Fruit fly (Drosophila melanogaster) whole organism, embryonic: ENCODE measurements around the gene CG3634.

ENCODE experiments used
- Abd-B ChIP-seq: fragments of 200-800 bp; sonication (Bioruptor generic); optimal IDR thresholded peaks from 2 replicates; lab custom pipeline; 2018; ENCODE audit warnings: missing biosample characterization, mild to moderate bottlenecking, missing genetic modification characterization, moderate library complexity
- BtbVII ChIP-seq: fragments of 200-800 bp; sonication (Bioruptor generic); optimal IDR thresholded peaks from 3 replicates; lab custom pipeline; 2017; ENCODE audit warnings: missing biosample characterization, mild to moderate bottlenecking, missing genetic modification characterization
- CG10209 ChIP-seq: fragments of 200-800 bp; sonication (Bioruptor generic); optimal IDR thresholded peaks from 3 replicates; lab custom pipeline; 2017; ENCODE audit warnings: missing biosample characterization, mild to moderate bottlenecking, missing genetic modification characterization, missing genetic modification reagents
- CG10366 ChIP-seq: fragments of 200-800 bp; sonication (Bioruptor generic); IDR thresholded peaks from 2 replicates; pipeline ENCODE4 v1.3.6; 2022; ENCODE audit warnings: missing biosample characterization, missing genetic modification characterization
- CG10431 ChIP-seq: fragments of 200-800 bp; sonication (Bioruptor generic); optimal IDR thresholded peaks from 3 replicates; lab custom pipeline; 2018; ENCODE audit warnings: missing biosample characterization, mild to moderate bottlenecking, missing genetic modification characterization
- CG11398 ChIP-seq: fragments of 200-800 bp; sonication (Bioruptor generic); optimal IDR thresholded peaks from 2 replicates; lab custom pipeline; 2016; ENCODE audit warnings: missing biosample characterization, missing genetic modification characterization
- CG12659 ChIP-seq: fragments of 200-800 bp; sonication (Bioruptor generic); optimal IDR thresholded peaks from 3 replicates; lab custom pipeline; 2017; ENCODE audit warnings: mild to moderate bottlenecking, missing biosample characterization, missing genetic modification reagents, missing genetic modification characterization
- CG13624 ChIP-seq: fragments of 200-800 bp; sonication (Bioruptor generic); optimal IDR thresholded peaks from 2 replicates; lab custom pipeline; 2016; ENCODE audit warnings: missing biosample characterization, missing genetic modification characterization
- CG15073 ChIP-seq: fragments of 200-800 bp; sonication (Bioruptor generic); optimal IDR thresholded peaks from 2 replicates; lab custom pipeline; 2016; ENCODE audit warnings: missing biosample characterization, missing genetic modification characterization
- CG1647 ChIP-seq: fragments of 200-800 bp; sonication (Bioruptor generic); optimal IDR thresholded peaks from 3 replicates; lab custom pipeline; 2016; ENCODE audit warnings: missing biosample characterization, missing genetic modification characterization
- CG17328 ChIP-seq: fragments of 200-800 bp; sonication (Bioruptor generic); IDR thresholded peaks from 2 replicates; pipeline ENCODE4 v1.3.6; 2022; ENCODE audit warnings: missing biosample characterization, missing genetic modification characterization
- CG3065 ChIP-seq: fragments of 200-800 bp; sonication (Bioruptor generic); optimal IDR thresholded peaks from 2 replicates; lab custom pipeline; 2016; ENCODE audit warnings: missing biosample characterization, missing genetic modification characterization
- CG34224 ChIP-seq: fragments of 200-800 bp; sonication (Bioruptor generic); IDR thresholded peaks from 3 replicates; pipeline ENCODE4 v1.3.6; 2022; ENCODE audit warnings: missing biosample characterization, missing genetic modification characterization; ENCODE audit not compliant: partially characterized antibody
- CG34376 ChIP-seq: fragments of 200-800 bp; sonication (Bioruptor generic); optimal IDR thresholded peaks from 2 replicates; lab custom pipeline; 2018; ENCODE audit warnings: missing biosample characterization, mild to moderate bottlenecking, missing genetic modification characterization
- CG7786 ChIP-seq: fragments of 200-800 bp; sonication (Bioruptor generic); optimal IDR thresholded peaks from 2 replicates; lab custom pipeline; 2016; ENCODE audit warnings: missing biosample characterization, missing genetic modification characterization
- CG8359 ChIP-seq: fragments of 200-800 bp; sonication (Bioruptor generic); optimal IDR thresholded peaks from 2 replicates; lab custom pipeline; 2017; ENCODE audit warnings: missing biosample characterization, mild to moderate bottlenecking, missing genetic modification characterization, borderline replicate concordance
- CG9817 ChIP-seq: fragments of 200-800 bp; sonication (Bioruptor generic); optimal IDR thresholded peaks from 2 replicates; lab custom pipeline; 2018; ENCODE audit warnings: missing biosample characterization, mild to moderate bottlenecking, missing genetic modification characterization, moderate library complexity
- CoRest ChIP-seq: fragments of 200-800 bp; sonication (Bioruptor generic); optimal IDR thresholded peaks from 3 replicates; lab custom pipeline; 2018; ENCODE audit warnings: missing biosample characterization, mild to moderate bottlenecking, missing genetic modification characterization, moderate library complexity
- Deaf1 ChIP-seq: fragments of 200-800 bp; optimal IDR thresholded peaks from 3 replicates; lab custom pipeline; 2019; ENCODE audit warnings: missing biosample characterization, mild to moderate bottlenecking, missing genetic modification characterization, moderate library complexity
- Myb ChIP-seq: fragments of 200-800 bp; sonication (Bioruptor generic); optimal IDR thresholded peaks from 2 replicates; lab custom pipeline; 2016; ENCODE audit warnings: missing biosample characterization, missing genetic modification characterization
- Scr ChIP-seq: fragments of 200-800 bp; sonication (Bioruptor generic); IDR thresholded peaks from 2 replicates; pipeline ENCODE4 v1.3.6; 2022; ENCODE audit warnings: missing biosample characterization, missing genetic modification characterization; ENCODE audit not compliant: partially characterized antibody
- Side ChIP-seq: fragments of 200-800 bp; sonication (Bioruptor generic); optimal IDR thresholded peaks from 2 replicates; lab custom pipeline; 2016; ENCODE audit warnings: missing biosample characterization, missing genetic modification characterization
- Sox102F ChIP-seq: fragments of 200-800 bp; sonication (Bioruptor generic); optimal IDR thresholded peaks from 2 replicates; lab custom pipeline; 2018; ENCODE audit warnings: missing biosample characterization, mild to moderate bottlenecking, missing genetic modification characterization, moderate library complexity
- Sry-δ ChIP-seq: fragments of 200-800 bp; sonication (Bioruptor generic); optimal IDR thresholded peaks from 2 replicates; lab custom pipeline; 2016; ENCODE audit warnings: missing biosample characterization, missing genetic modification characterization
- TFAM ChIP-seq: fragments of 200-800 bp; sonication (Bioruptor generic); optimal IDR thresholded peaks from 2 replicates; lab custom pipeline; 2017; ENCODE audit warnings: missing biosample characterization, missing genetic modification characterization, inconsistent platforms
- bab2 ChIP-seq: fragments of 200-800 bp; sonication (Bioruptor generic); optimal IDR thresholded peaks from 2 replicates; lab custom pipeline; 2016; ENCODE audit warnings: missing biosample characterization, missing genetic modification characterization
- cad ChIP-seq: fragments of >200 bp; optimal IDR thresholded peaks from 2 replicates; lab custom pipeline; 2017; ENCODE audit warnings: missing biosample characterization, missing genetic modification characterization
- dimm ChIP-seq: fragments of 200-800 bp; sonication (Bioruptor generic); IDR thresholded peaks from 2 replicates; pipeline ENCODE4 v1.3.6; 2022; ENCODE audit warnings: missing biosample characterization, missing genetic modification characterization
- emc ChIP-seq: fragments of 200-800 bp; sonication (Bioruptor generic); optimal IDR thresholded peaks from 2 replicates; lab custom pipeline; 2016; ENCODE audit warnings: missing biosample characterization, missing genetic modification characterization
- eve ChIP-seq, 2 experiments: fragments of >200 bp; optimal IDR thresholded peaks; 2 replicates each; lab custom pipeline; 2017; ENCODE audit warnings: missing biosample characterization in 2 of 2, missing genetic modification characterization in 2 of 2
- fd3F ChIP-seq: fragments of 200-800 bp; sonication (Bioruptor generic); optimal IDR thresholded peaks from 2 replicates; lab custom pipeline; 2018; ENCODE audit warnings: missing biosample characterization, mild to moderate bottlenecking, missing genetic modification characterization, moderate library complexity
- fu2 ChIP-seq: fragments of 200-800 bp; sonication (Bioruptor generic); optimal IDR thresholded peaks from 2 replicates; lab custom pipeline; 2016; ENCODE audit warnings: missing biosample characterization, missing genetic modification characterization
- gro ChIP-seq: fragments of 200-800 bp; sonication (Bioruptor generic); optimal IDR thresholded peaks from 2 replicates; lab custom pipeline; 2016; ENCODE audit warnings: missing biosample characterization, missing genetic modification characterization
- h ChIP-seq: fragments of >200 bp; optimal IDR thresholded peaks from 2 replicates; lab custom pipeline; 2017
- klu ChIP-seq: fragments of 200-800 bp; sonication (Bioruptor generic); IDR thresholded peaks from 2 replicates; pipeline ENCODE4 v1.3.6; 2022; ENCODE audit warnings: missing biosample characterization, missing genetic modification characterization
- nau ChIP-seq: fragments of 200-800 bp; sonication (Bioruptor generic); optimal IDR thresholded peaks from 3 replicates; lab custom pipeline; 2017; ENCODE audit warnings: missing biosample characterization, mild to moderate bottlenecking, missing genetic modification characterization, missing genetic modification reagents
- pb ChIP-seq: fragments of 200-800 bp; sonication (Bioruptor generic); optimal IDR thresholded peaks from 3 replicates; lab custom pipeline; 2016; ENCODE audit warnings: missing biosample characterization, missing genetic modification characterization
- pho ChIP-seq: fragments of 200-800 bp; sonication (Bioruptor generic); optimal IDR thresholded peaks from 2 replicates; lab custom pipeline; 2016; ENCODE audit warnings: missing biosample characterization, missing genetic modification characterization
- row ChIP-seq: fragments of 200-800 bp; sonication (Bioruptor generic); IDR thresholded peaks from 3 replicates; pipeline ENCODE4 v1.3.6; 2022; ENCODE audit warnings: missing biosample characterization, missing genetic modification characterization
- run ChIP-seq: fragments of 200-800 bp; sonication (Bioruptor generic); optimal IDR thresholded peaks from 3 replicates; lab custom pipeline; 2018; ENCODE audit warnings: missing biosample characterization, mild to moderate bottlenecking, missing genetic modification characterization
- sens ChIP-seq: fragments of 200-800 bp; sonication (Bioruptor generic); peaks from one replicate; lab custom pipeline; 2016; ENCODE audit warnings: missing biosample characterization, missing genetic modification characterization
- sna ChIP-seq: fragments of 200-800 bp; sonication (Bioruptor generic); IDR thresholded peaks from 2 replicates; pipeline ENCODE4 v1.3.6; 2022; ENCODE audit warnings: missing biosample characterization, missing genetic modification characterization; ENCODE audit not compliant: partially characterized antibody
- ssp ChIP-seq: fragments of 200-800 bp; sonication (Bioruptor generic); IDR thresholded peaks from 2 replicates; pipeline ENCODE4 v1.3.6; 2022; ENCODE audit warnings: missing biosample characterization, missing genetic modification characterization
- stc ChIP-seq: fragments of 200-800 bp; sonication (Bioruptor generic); IDR thresholded peaks from 2 replicates; pipeline ENCODE4 v1.3.6; 2022; ENCODE audit warnings: missing biosample characterization, missing genetic modification characterization
- stwl ChIP-seq: fragments of 200-800 bp; sonication (Bioruptor generic); optimal IDR thresholded peaks from 3 replicates; lab custom pipeline; 2018; ENCODE audit warnings: missing biosample characterization, mild to moderate bottlenecking, missing genetic modification characterization, moderate library complexity
- twi ChIP-seq: fragments of 200-800 bp; optimal IDR thresholded peaks from 2 replicates; lab custom pipeline; 2019; ENCODE audit warnings: missing biosample characterization, mild to moderate bottlenecking, missing genetic modification characterization, moderate library complexity
- zf30C ChIP-seq: fragments of 200-800 bp; sonication (Bioruptor generic); optimal IDR thresholded peaks from 3 replicates; lab custom pipeline; 2018; ENCODE audit warnings: missing biosample characterization, mild to moderate bottlenecking, missing genetic modification characterization

Gene CG3634

dm6 chr3L:20778224-20779063 lies 30.6 kb downstream of the CG3634 start, which contains the start of the genes Pex16 and Pex14 (continued):
- peak; percentile 33 for TF ChIP-seq pb
- TF ChIP-seq CG34376 (GFP tag; lab: Kevin White, UChicago) = no peak
- TF ChIP-seq Side (GFP tag; lab: Kevin White, UChicago) = peak; percentile 68
- TF ChIP-seq BtbVII = no peak
- no peak for TF ChIP-seq h
- no peak for TF ChIP-seq CG8359
- peak; percentile 52 for TF ChIP-seq CG1647
- peak; percentile 56 for TF ChIP-seq CG12659 (GFP tag; lab: Kevin White, UChicago)
- no peak for TF ChIP-seq CG3065 (GFP tag; lab: Kevin White, UChicago)
- peak; percentile 87 for TF ChIP-seq pho
- no peak for TF ChIP-seq Sox102F (GFP tag; lab: Kevin White, UChicago)
- peak; percentile 66 for TF ChIP-seq Myb (GFP tag; lab: Kevin White, UChicago)
- peak; percentile 44 for TF ChIP-seq Sry-δ (GFP tag; lab: Kevin White, UChicago)
- peak; percentile 69 for TF ChIP-seq fu2 (GFP tag; lab: Kevin White, UChicago)
- TF ChIP-seq CG9817 (tag; lab: Kevin White, UChicago) = peak; percentile 76
- peak; percentile 59 for TF ChIP-seq fd3F (GFP tag; lab: Kevin White, UChicago)
- TF ChIP-seq CG13624 (GFP tag; lab: Kevin White, UChicago) = peak; percentile 78
- TF ChIP-seq emc (GFP tag; lab: Kevin White, UChicago) = peak; percentile 68
- peak; percentile 79 for TF ChIP-seq CoRest (tag; lab: Kevin White, UChicago)
- peak; percentile 51 for TF ChIP-seq gro (GFP tag; lab: Kevin White, UChicago)
- peak; percentile 72 for TF ChIP-seq CG17328 (GFP tag; lab: Robert Waterston, UW)
- TF ChIP-seq CG11398 = peak; percentile 38
- peak; percentile 79 for TF ChIP-seq Abd-B (GFP tag; lab: Kevin White, UChicago)
- TF ChIP-seq row (GFP tag; lab: Robert Waterston, UW) = peak; percentile 90
- no peak for TF ChIP-seq stc (GFP tag; lab: Robert Waterston, UW)
- no peak for TF ChIP-seq sna (GFP tag; lab: Robert Waterston, UW)
- TF ChIP-seq bab2 = peak; percentile 82
- no peak for TF ChIP-seq cad (GFP tag; lab: Kevin White, UChicago)
- no peak for TF ChIP-seq Scr (GFP tag; lab: Robert Waterston, UW)
- no peak for TF ChIP-seq CG15073 (GFP tag; lab: Kevin White, UChicago)
- TF ChIP-seq eve (GFP tag; optimal IDR thresholded peaks at IDR 0.05; lab: Kevin White, UChicago) = no peak
- no peak for TF ChIP-seq CG10431
- TF ChIP-seq stwl (tag; lab: Kevin White, UChicago) = peak; percentile 30
- TF ChIP-seq Deaf1 (tag; lab: Kevin White, UChicago) = no peak
- no peak for TF ChIP-seq TFAM (GFP tag; lab: Kevin White, UChicago)
- 0 out of 2 replicates have a peak, but pooled peaks have one; percentile 36 for TF ChIP-seq dimm (GFP tag; lab: Robert Waterston, UW)
- peak; percentile 73 for TF ChIP-seq CG10366
- TF ChIP-seq CG34224 (GFP tag; lab: Robert Waterston, UW) = no peak
- TF ChIP-seq ssp (GFP tag; lab: Robert Waterston, UW) = peak; percentile 63
- TF ChIP-seq nau = no peak
- TF ChIP-seq sens (GFP tag; lab: Kevin White, UChicago) = peak; percentile 96
- TF ChIP-seq twi (tag; lab: Kevin White, UChicago) = peak; percentile 42
- peak; percentile 81 for TF ChIP-seq CG7786 (GFP tag; lab: Kevin White, UChicago)
- peak; percentile 58 for TF ChIP-seq CG10209
- TF ChIP-seq run (tag; lab: Kevin White, UChicago) = no peak
- no peak for TF ChIP-seq zf30C (GFP tag; lab: Kevin White, UChicago)
- peak; percentile 71 for TF ChIP-seq klu (GFP tag; lab: Robert Waterston, UW)
